Worm (Caenorhabditis elegans): ENCODE results near the gene F59E12.9.

F59E12.9 gene

DNA sequence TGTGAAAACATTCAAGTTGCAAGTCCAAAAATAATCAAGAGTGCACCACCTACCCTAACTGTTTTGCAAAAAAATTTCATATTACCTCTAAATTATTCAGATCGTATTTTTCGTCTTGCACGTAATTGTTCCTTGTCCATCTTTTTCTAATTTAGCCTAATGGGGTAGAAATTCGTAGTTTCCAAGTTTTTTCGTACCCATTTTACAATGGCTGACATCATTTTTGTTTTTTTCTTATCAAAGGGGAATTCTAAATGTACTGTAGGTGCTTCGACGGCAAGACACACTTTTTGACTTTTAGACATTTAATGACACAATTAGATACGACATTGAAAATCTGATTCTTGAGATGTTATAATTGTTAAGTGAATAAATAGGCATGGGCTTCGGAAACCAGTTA, 42.4 kb downstream of the F59E12.9 start:
- TF ChIP-seq egl-27 (tag; optimal IDR thresholded peaks at IDR 0.05) (no peak), zip-2 (tag; optimal IDR thresholded peaks at IDR 0.05) (no peak), fkh-10 (GFP tag; optimal IDR thresholded peaks at IDR 0.05) (no peak), zfp-3 (GFP tag; conservative IDR thresholded peaks at IDR 0.05) (no peak), lim-7 (GFP tag; IDR thresholded peaks at IDR 0.05) (no peak), dve-1 (tag; optimal IDR thresholded peaks at IDR 0.05; ENCODE audit: insufficient read depth) (no peak), pha-4 (GFP tag; IDR thresholded peaks at IDR 0.05) (no peak), pha-4 (tag; optimal IDR thresholded peaks at IDR 0.05) (no peak), ceh-28 (tag; optimal IDR thresholded peaks at IDR 0.05) (no peak), hif-1 (tag; optimal IDR thresholded peaks at IDR 0.05) (no peak), zfp-2 (tag; optimal IDR thresholded peaks at IDR 0.05) (no peak), ceh-32 (tag; optimal IDR thresholded peaks at IDR 0.05; ENCODE audit: poor library complexity) (no peak), tra-1 (GFP tag; IDR thresholded peaks at IDR 0.05) (no peak), dmd-8 (GFP tag; IDR thresholded peaks at IDR 0.05) (no peak), Y5F2A.4 (GFP tag; optimal IDR thresholded peaks at IDR 0.05) (no peak), D1046.2 (GFP tag; IDR thresholded peaks at IDR 0.05) (no peak), tag-97 (GFP tag; IDR thresholded peaks at IDR 0.05) (no peak), madf-5 (GFP tag; IDR thresholded peaks at IDR 0.05) (no peak), ceh-82 (tag; optimal IDR thresholded peaks at IDR 0.05) (no peak), Y75B8A.6 (GFP tag; IDR thresholded peaks at IDR 0.05) (no peak)

DNA sequence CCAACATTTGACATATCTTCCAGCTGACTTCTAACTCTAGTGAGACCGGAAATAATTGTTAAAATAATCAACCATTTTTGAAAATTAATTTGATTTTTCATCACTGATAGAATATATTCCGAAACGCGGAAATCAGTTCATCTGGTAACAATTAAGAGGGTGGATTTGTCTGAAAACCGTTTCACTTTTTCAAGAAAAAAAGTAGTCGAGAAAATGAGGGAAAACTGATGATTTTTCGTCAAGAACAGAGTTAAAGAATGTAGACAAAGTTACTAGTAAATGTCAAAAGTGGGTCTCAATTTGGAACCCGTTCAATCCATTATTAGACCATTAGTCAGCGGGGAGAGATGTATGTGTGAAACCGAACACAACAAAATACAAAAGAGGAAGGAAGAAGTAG, 43.6 kb downstream of the F59E12.9 start, which contains the start of gene C17G10.6:
C17G10.6 (minus strand) TSS at position 101 of the 400 bp plus-strand sequence.
- TF ChIP-seq mdl-1 (tag; optimal IDR thresholded peaks at IDR 0.05) (no peak), T26A8.4 (GFP tag; IDR thresholded peaks at IDR 0.05) (no peak), nhr-6 (tag; optimal IDR thresholded peaks at IDR 0.05) (no peak), F49E8.2 (tag; optimal IDR thresholded peaks at IDR 0.05; ENCODE audit: borderline replicate concordance) (no peak)

ce11 chrII:5599326-5600044, 47.4 kb downstream of the F59E12.9 start, which contains the start of gene C17G10.10:
TSS of gene C17G10.10 (minus strand) at chrII:5599376.
- TF ChIP-seq hlh-11 (tag; optimal IDR thresholded peaks at IDR 0.05) (peak; percentile 76), nhr-111 (GFP tag; optimal IDR thresholded peaks at IDR 0.05) (peak; percentile 59), nhr-77 (tag; optimal IDR thresholded peaks at IDR 0.05) (peak; percentile 25), mep-1 (tag; optimal IDR thresholded peaks at IDR 0.05) (peak; percentile 67), Y5F2A.4 (GFP tag; optimal IDR thresholded peaks at IDR 0.05) (no peak), nhr-48 (tag; optimal IDR thresholded peaks at IDR 0.05) (peak; percentile 66), lsy-2 (tag; optimal IDR thresholded peaks at IDR 0.05) (peak in 1 of 2 experiments; percentile 65), F49E8.2 (tag; optimal IDR thresholded peaks at IDR 0.05; ENCODE audit: borderline replicate concordance) (peak; percentile 47), mes-2 (tag; optimal IDR thresholded peaks at IDR 0.05; ENCODE audit: poor library complexity, severe bottlenecking) (peak; percentile 86), T26A8.4 (GFP tag; IDR thresholded peaks at IDR 0.05) (peak; percentile 88; the same call in 1 of the 2 replicates), spr-1 (tag; optimal IDR thresholded peaks at IDR 0.05) (peak; percentile 76), dpl-1 (GFP tag; optimal IDR thresholded peaks at IDR 0.05) (peak; percentile 36), nhr-102 (tag; optimal IDR thresholded peaks at IDR 0.05) (peak; percentile 68), pha-4 (GFP tag; IDR thresholded peaks at IDR 0.05) (peak; percentile 50), pha-4 (tag; optimal IDR thresholded peaks at IDR 0.05) (peak; percentile 6), aha-1 (tag) (peak; percentile 88), arid-1 (GFP tag; conservative IDR thresholded peaks at IDR 0.05) (0 out of 2 replicates have a peak, but pooled peaks have one; percentile 44), duxl-1 (tag; optimal IDR thresholded peaks at IDR 0.05; ENCODE audit: poor library complexity) (peak; percentile 78), vab-7 (GFP tag; IDR thresholded peaks at IDR 0.05) (no peak), Y75B8A.6 (GFP tag; IDR thresholded peaks at IDR 0.05) (no peak), ceh-20 (GFP tag; IDR thresholded peaks at IDR 0.05) (peak; percentile 39; the same call in 1 of the 2 replicates), lin-13 (GFP tag; optimal IDR thresholded peaks at IDR 0.05) (peak; percentile 39), daf-16 (GFP tag; optimal IDR thresholded peaks at IDR 0.05) (peak; percentile 35 to 79), daf-16 (tag; optimal IDR thresholded peaks at IDR 0.05) (peak; percentile 82), nhr-10 (tag; optimal IDR thresholded peaks at IDR 0.05) (no peak), nhr-42 (GFP tag; IDR thresholded peaks at IDR 0.05) (peak; percentile 74), zip-2 (tag; optimal IDR thresholded peaks at IDR 0.05) (no peak), lin-1 (GFP tag; IDR thresholded peaks at IDR 0.05) (peak; percentile 33; the same call in 1 of the 2 replicates), nhr-6 (tag; optimal IDR thresholded peaks at IDR 0.05) (peak; percentile 53), ZK546.5 (tag; optimal IDR thresholded peaks at IDR 0.05) (no peak)

Data from whole organism, L4 larva.